Fruit fly (Drosophila melanogaster) whole organism, embryonic: ENCODE data around the gene isoQC.
A peak's percentile ranks its signal among the peaks of the same experiment; 100 is the strongest.

ENCODE experiments used
- Abd-B ChIP-seq: fragments of 200-800 bp; sonication (Bioruptor generic); optimal IDR thresholded peaks from 2 replicates; lab custom pipeline; 2018; ENCODE audit warnings: missing biosample characterization, mild to moderate bottlenecking, missing genetic modification characterization, moderate library complexity
- Asciz ChIP-seq: fragments of 200-800 bp; sonication (Bioruptor generic); optimal IDR thresholded peaks from 2 replicates; lab custom pipeline; 2017; ENCODE audit warnings: missing biosample characterization, mild to moderate bottlenecking, missing genetic modification characterization, missing genetic modification reagents
- BEAF-32 ChIP-seq: fragments of 200-800 bp; sonication (Bioruptor generic); optimal IDR thresholded peaks from 3 replicates; lab custom pipeline; 2017; ENCODE audit warnings: missing biosample characterization, missing genetic modification characterization, mild to moderate bottlenecking, moderate library complexity, missing genetic modification reagents
- CG10147 ChIP-seq: fragments of 200-800 bp; sonication (Bioruptor generic); optimal IDR thresholded peaks from 2 replicates; lab custom pipeline; 2019; ENCODE audit warnings: missing biosample characterization, mild to moderate bottlenecking, missing genetic modification characterization, moderate library complexity
- CG12659 ChIP-seq: fragments of 200-800 bp; sonication (Bioruptor generic); optimal IDR thresholded peaks from 3 replicates; lab custom pipeline; 2017; ENCODE audit warnings: mild to moderate bottlenecking, missing biosample characterization, missing genetic modification reagents, missing genetic modification characterization
- CG13296 ChIP-seq: fragments of 200-800 bp; sonication (Bioruptor generic); optimal IDR thresholded peaks from 3 replicates; lab custom pipeline; 2018; ENCODE audit warnings: missing biosample characterization, mild to moderate bottlenecking, missing genetic modification characterization
- CG15514 ChIP-seq: fragments of 200-800 bp; sonication (Bioruptor generic); optimal IDR thresholded peaks from 3 replicates; lab custom pipeline; 2017; ENCODE audit warnings: missing biosample characterization, missing genetic modification characterization, mild to moderate bottlenecking, moderate library complexity, missing genetic modification reagents
- CG1603 ChIP-seq: fragments of 200-800 bp; sonication (Bioruptor generic); optimal IDR thresholded peaks from 2 replicates; lab custom pipeline; 2019; ENCODE audit warnings: missing biosample characterization, mild to moderate bottlenecking, missing genetic modification characterization, moderate library complexity
- CG17186 ChIP-seq: fragments of 200-800 bp; sonication (Bioruptor generic); optimal IDR thresholded peaks from 3 replicates; lab custom pipeline; 2017; ENCODE audit warnings: missing biosample characterization, missing genetic modification reagents, missing genetic modification characterization
- CG17612 ChIP-seq: fragments of 200-800 bp; sonication (Bioruptor generic); IDR thresholded peaks from 2 replicates; pipeline ENCODE4 v1.3.6; 2022; ENCODE audit warnings: missing biosample characterization, missing genetic modification characterization
- CG17829 ChIP-seq: fragments of 200-800 bp; optimal IDR thresholded peaks from 2 replicates; lab custom pipeline; 2019; ENCODE audit warnings: missing biosample characterization, mild to moderate bottlenecking, missing genetic modification characterization, moderate library complexity
- CG18599 ChIP-seq: fragments of 200-800 bp; sonication (Bioruptor generic); optimal IDR thresholded peaks from 3 replicates; lab custom pipeline; 2017; ENCODE audit warnings: missing biosample characterization, missing genetic modification characterization, mild to moderate bottlenecking, moderate library complexity, missing genetic modification reagents
- CG30020 ChIP-seq: fragments of 200-800 bp; optimal IDR thresholded peaks from 2 replicates; lab custom pipeline; 2019; ENCODE audit warnings: missing biosample characterization, mild to moderate bottlenecking, missing genetic modification characterization, moderate library complexity
- CG34376 ChIP-seq: fragments of 200-800 bp; sonication (Bioruptor generic); optimal IDR thresholded peaks from 2 replicates; lab custom pipeline; 2018; ENCODE audit warnings: missing biosample characterization, mild to moderate bottlenecking, missing genetic modification characterization
- CG3847 ChIP-seq: fragments of 200-800 bp; sonication (Bioruptor generic); IDR thresholded peaks from 2 replicates; pipeline ENCODE4 v1.3.6; 2022; ENCODE audit warnings: missing biosample characterization, missing genetic modification characterization
- CG3995 ChIP-seq: fragments of 200-800 bp; sonication (Bioruptor generic); optimal IDR thresholded peaks from 3 replicates; lab custom pipeline; 2016; ENCODE audit warnings: missing biosample characterization, missing genetic modification characterization
- CG4617 ChIP-seq: fragments of 200-800 bp; sonication (Bioruptor generic); optimal IDR thresholded peaks from 3 replicates; lab custom pipeline; 2016; ENCODE audit warnings: missing biosample characterization, missing genetic modification characterization, borderline replicate concordance
- CG6683 ChIP-seq: fragments of 200-800 bp; sonication (Bioruptor generic); optimal IDR thresholded peaks from 2 replicates; lab custom pipeline; 2017; ENCODE audit warnings: missing biosample characterization, mild to moderate bottlenecking, missing genetic modification characterization, missing genetic modification reagents
- CG8290 ChIP-seq, 3 experiments: fragments of 200-800 bp; sonication (Bioruptor generic); optimal IDR thresholded peaks; 2 replicates each; lab custom pipeline; 2016 to 2019; ENCODE audit warnings: missing biosample characterization in 3 of 3, missing genetic modification characterization in 3 of 3, mild to moderate bottlenecking in 2 of 3, moderate library complexity in 1 of 3
- CG8924 ChIP-seq: fragments of 200-800 bp; optimal IDR thresholded peaks from 3 replicates; lab custom pipeline; 2019; ENCODE audit warnings: missing biosample characterization, mild to moderate bottlenecking, missing genetic modification characterization, moderate library complexity
- CG8944 ChIP-seq: fragments of 200-800 bp; sonication (Bioruptor generic); optimal IDR thresholded peaks from 3 replicates; lab custom pipeline; 2016; ENCODE audit warnings: missing biosample characterization, missing genetic modification characterization
- Dll ChIP-seq: fragments of 200-800 bp; sonication (Bioruptor generic); IDR thresholded peaks from 4 replicates; pipeline ENCODE4 v1.3.6; 2022; ENCODE audit warnings: missing biosample characterization, missing genetic modification characterization; ENCODE audit not compliant: partially characterized antibody
- E2f2 ChIP-seq: fragments of 200-800 bp; sonication (Bioruptor generic); IDR thresholded peaks from 2 replicates; pipeline ENCODE4 v1.3.6; 2022; ENCODE audit warnings: missing biosample characterization, missing genetic modification characterization
- HLH4C ChIP-seq: fragments of 200-800 bp; sonication (Bioruptor generic); IDR thresholded peaks from 3 replicates; pipeline ENCODE4 v1.3.6; 2022; ENCODE audit warnings: missing biosample characterization, missing genetic modification characterization; ENCODE audit not compliant: partially characterized antibody
- Hr39 ChIP-seq: fragments of >200 bp; optimal IDR thresholded peaks from 2 replicates; lab custom pipeline; 2017
- MTF-1 ChIP-seq: fragments of 200-800 bp; sonication (Bioruptor generic); optimal IDR thresholded peaks from 2 replicates; lab custom pipeline; 2018; ENCODE audit warnings: missing biosample characterization, mild to moderate bottlenecking, missing genetic modification characterization, borderline replicate concordance
- Myb ChIP-seq: fragments of 200-800 bp; sonication (Bioruptor generic); optimal IDR thresholded peaks from 2 replicates; lab custom pipeline; 2016; ENCODE audit warnings: missing biosample characterization, missing genetic modification characterization
- Optix ChIP-seq: fragments of 200-800 bp; sonication (Bioruptor generic); IDR thresholded peaks from 3 replicates; pipeline ENCODE4 v1.3.6; 2022; ENCODE audit warnings: missing biosample characterization, missing genetic modification characterization
- Ptx1 ChIP-seq: fragments of 200-800 bp; sonication (Bioruptor generic); IDR thresholded peaks from 2 replicates; pipeline ENCODE4 v1.3.6; 2022; ENCODE audit warnings: missing biosample characterization, missing genetic modification characterization
- Scr ChIP-seq: fragments of 200-800 bp; sonication (Bioruptor generic); IDR thresholded peaks from 2 replicates; pipeline ENCODE4 v1.3.6; 2022; ENCODE audit warnings: missing biosample characterization, missing genetic modification characterization; ENCODE audit not compliant: partially characterized antibody
- Sin3A ChIP-seq: fragments of >200 bp; optimal IDR thresholded peaks from 2 replicates; lab custom pipeline; 2018
- ab ChIP-seq: fragments of 200-800 bp; sonication (Bioruptor generic); optimal IDR thresholded peaks from 2 replicates; lab custom pipeline; 2016; ENCODE audit warnings: missing biosample characterization, missing genetic modification characterization
- bbx ChIP-seq: fragments of 200-800 bp; sonication (Bioruptor generic); IDR thresholded peaks from 2 replicates; pipeline ENCODE4 v1.3.6; 2022; ENCODE audit warnings: missing biosample characterization, missing genetic modification characterization; ENCODE audit not compliant: partially characterized antibody
- bigmax ChIP-seq: fragments of 200-800 bp; sonication (Bioruptor generic); optimal IDR thresholded peaks from 2 replicates; lab custom pipeline; 2018; ENCODE audit warnings: missing biosample characterization, mild to moderate bottlenecking, missing genetic modification characterization
- bsh ChIP-seq, 2 experiments: fragments of 200-800 bp; sonication (Bioruptor generic); optimal IDR thresholded peaks; 2 replicates each; lab custom pipeline; 2017 to 2018; ENCODE audit warnings: mild to moderate bottlenecking in 2 of 2, missing biosample characterization in 2 of 2, missing genetic modification characterization in 2 of 2, moderate library complexity in 1 of 2
- corto ChIP-seq: fragments of 200-800 bp; sonication (Bioruptor generic); optimal IDR thresholded peaks from 2 replicates; lab custom pipeline; 2016; ENCODE audit warnings: missing biosample characterization, mild to moderate bottlenecking, missing genetic modification characterization, moderate library complexity
- da ChIP-seq: fragments of 200-800 bp; sonication (Bioruptor generic); optimal IDR thresholded peaks from 2 replicates; lab custom pipeline; 2016; ENCODE audit warnings: missing biosample characterization, missing genetic modification characterization
- fd3F ChIP-seq: fragments of 200-800 bp; sonication (Bioruptor generic); optimal IDR thresholded peaks from 2 replicates; lab custom pipeline; 2018; ENCODE audit warnings: missing biosample characterization, mild to moderate bottlenecking, missing genetic modification characterization, moderate library complexity
- fd64A ChIP-seq: fragments of 200-800 bp; sonication (Bioruptor generic); optimal IDR thresholded peaks from 3 replicates; lab custom pipeline; 2018; ENCODE audit warnings: missing biosample characterization, mild to moderate bottlenecking, missing genetic modification characterization
- lola ChIP-seq, 3 experiments: fragments of >200 bp in 2 of 3; fragments of 200-800 bp in 1 of 3; sonication (Bioruptor generic) in 1 of 3; optimal IDR thresholded peaks; 2 replicates each; lab custom pipeline; 2017 to 2019; ENCODE audit warnings: missing biosample characterization in 3 of 3, missing genetic modification characterization in 3 of 3, mild to moderate bottlenecking in 1 of 3, moderate library complexity in 1 of 3
- nmo ChIP-seq: fragments of 200-800 bp; sonication (Bioruptor generic); optimal IDR thresholded peaks from 2 replicates; lab custom pipeline; 2018; ENCODE audit warnings: missing biosample characterization, mild to moderate bottlenecking, missing genetic modification characterization, moderate library complexity
- phol ChIP-seq: fragments of 200-800 bp; sonication (Bioruptor generic); optimal IDR thresholded peaks from 3 replicates; lab custom pipeline; 2018; ENCODE audit warnings: missing biosample characterization, mild to moderate bottlenecking, missing genetic modification characterization, moderate library complexity
- pita ChIP-seq: fragments of 200-800 bp; sonication (Bioruptor generic); optimal IDR thresholded peaks from 2 replicates; lab custom pipeline; 2017; ENCODE audit warnings: missing biosample characterization, mild to moderate bottlenecking, missing genetic modification characterization
- pzg ChIP-seq: fragments of 200-800 bp; sonication (Bioruptor generic); optimal IDR thresholded peaks from 3 replicates; lab custom pipeline; 2018; ENCODE audit warnings: missing biosample characterization, mild to moderate bottlenecking, missing genetic modification characterization, moderate library complexity
- rib ChIP-seq: fragments of 200-800 bp; sonication (Bioruptor generic); IDR thresholded peaks from 2 replicates; pipeline ENCODE4 v1.3.6; 2022; ENCODE audit warnings: missing biosample characterization, missing genetic modification characterization
- slbo ChIP-seq: fragments of 200-800 bp; sonication (Bioruptor generic); IDR thresholded peaks from 2 replicates; pipeline ENCODE4 v1.3.6; 2022; ENCODE audit warnings: missing biosample characterization, missing genetic modification characterization
- sug ChIP-seq: fragments of 200-800 bp; optimal IDR thresholded peaks from 2 replicates; lab custom pipeline; 2019; ENCODE audit warnings: missing biosample characterization, mild to moderate bottlenecking, missing genetic modification characterization, moderate library complexity

Gene isoQC

dm6 chr3L:20494780-20495591 lies 20.7 kb downstream of the isoQC start, which contains the start of gene ZnT77C (continued):
- no peak for TF ChIP-seq CG17612
- TF ChIP-seq CG15514 (GFP tag; lab: Kevin White, UChicago): peak; percentile 3
- no peak for TF ChIP-seq MTF-1 (GFP tag; lab: Kevin White, UChicago)
- no peak for TF ChIP-seq CG6683 (GFP tag; lab: Kevin White, UChicago)
- TF ChIP-seq phol: peak; percentile 27
- TF ChIP-seq CG13296 (GFP tag; lab: Kevin White, UChicago): peak; percentile 77
- TF ChIP-seq CG8290 (GFP tag; optimal IDR thresholded peaks at IDR 0.05; lab: Kevin White, UChicago): no peak
- peak in 1 of 2 experiments; percentile 47 for TF ChIP-seq CG8290 (tag; optimal IDR thresholded peaks at IDR 0.05; lab: Kevin White, UChicago)
- 0 out of 4 replicates have a peak, but pooled peaks have one; percentile 14 for TF ChIP-seq Dll
- TF ChIP-seq CG17829 (tag; lab: Kevin White, UChicago): peak; percentile 6
- TF ChIP-seq CG17186 (GFP tag; lab: Kevin White, UChicago): no peak
- TF ChIP-seq Ptx1 (GFP tag; lab: Robert Waterston, UW): no peak
- TF ChIP-seq CG18599: no peak
- TF ChIP-seq ab (GFP tag; lab: Kevin White, UChicago): no peak
- TF ChIP-seq CG12659: peak; percentile 22
- no peak for TF ChIP-seq CG8924 (tag; lab: Kevin White, UChicago)
- TF ChIP-seq E2f2 (GFP tag; lab: Robert Waterston, UW): peak; percentile 50
- TF ChIP-seq slbo (GFP tag; lab: Robert Waterston, UW): no peak
- TF ChIP-seq Hr39 (lab: Kevin White, UChicago): no peak
- TF ChIP-seq Asciz (GFP tag; lab: Kevin White, UChicago): no peak
- TF ChIP-seq CG34376 (GFP tag; lab: Kevin White, UChicago): no peak
- TF ChIP-seq CG3995 (GFP tag; lab: Kevin White, UChicago): peak; percentile 93
- TF ChIP-seq bsh (GFP tag; optimal IDR thresholded peaks at IDR 0.05; lab: Kevin White, UChicago): no peak
- no peak for TF ChIP-seq Optix (GFP tag; lab: Robert Waterston, UW)
- TF ChIP-seq rib (GFP tag; lab: Robert Waterston, UW): no peak
- TF ChIP-seq pzg (GFP tag; lab: Kevin White, UChicago): peak; percentile 80
- no peak for TF ChIP-seq pita (GFP tag; lab: Kevin White, UChicago)
- no peak for TF ChIP-seq sug (tag; lab: Kevin White, UChicago)
- TF ChIP-seq Sin3A (lab: Kevin White, UChicago): peak; percentile 31
- peak; percentile 58 for TF ChIP-seq CG1603 (tag; lab: Kevin White, UChicago)
- peak; percentile 2 for TF ChIP-seq Abd-B (GFP tag; lab: Kevin White, UChicago)
- TF ChIP-seq corto (GFP tag; lab: Kevin White, UChicago): no peak
- peak; percentile 9 for TF ChIP-seq nmo (GFP tag; lab: Kevin White, UChicago)
- no peak for TF ChIP-seq da (GFP tag; lab: Kevin White, UChicago)
- TF ChIP-seq lola (GFP tag; optimal IDR thresholded peaks at IDR 0.05; lab: Kevin White, UChicago): no peak
- TF ChIP-seq CG10147: no peak
- TF ChIP-seq fd64A: no peak
- peak; percentile 68 for TF ChIP-seq CG4617 (GFP tag; lab: Kevin White, UChicago)
- peak; percentile 41 for TF ChIP-seq BEAF-32
- TF ChIP-seq Myb (GFP tag; lab: Kevin White, UChicago): peak; percentile 98
- TF ChIP-seq Scr (GFP tag; lab: Robert Waterston, UW): peak; percentile 35; the same call in 1 of the 2 replicates
- peak; percentile 56 for TF ChIP-seq bigmax (GFP tag; lab: Kevin White, UChicago)
- TF ChIP-seq HLH4C (GFP tag; lab: Robert Waterston, UW): no peak
- TF ChIP-seq CG30020 (tag; lab: Kevin White, UChicago): peak; percentile 4
- no peak for TF ChIP-seq CG8944 (GFP tag; lab: Kevin White, UChicago)
- peak; percentile 24 for TF ChIP-seq fd3F
- TF ChIP-seq CG3847 (GFP tag; lab: Robert Waterston, UW): peak; percentile 39; the same call in 1 of the 2 replicates
- 0 out of 2 replicates have a peak, but pooled peaks have one; percentile 6 for TF ChIP-seq bbx (GFP tag; lab: Robert Waterston, UW)
